Fruit fly (Drosophila melanogaster) whole organism, embryonic: ENCODE measurements around the gene BBIP1.

Experiments
- Antp ChIP-seq: fragments of 200-800 bp; sonication (Bioruptor generic); optimal IDR thresholded peaks from 3 replicates; lab custom pipeline; 2016; ENCODE audit warnings: missing biosample characterization, missing genetic modification characterization
- Asciz ChIP-seq: fragments of 200-800 bp; sonication (Bioruptor generic); optimal IDR thresholded peaks from 2 replicates; lab custom pipeline; 2017; ENCODE audit warnings: missing biosample characterization, mild to moderate bottlenecking, missing genetic modification characterization, missing genetic modification reagents
- Bteb2 ChIP-seq: fragments of 200-800 bp; sonication (Bioruptor generic); optimal IDR thresholded peaks from 2 replicates; lab custom pipeline; 2016; ENCODE audit warnings: missing biosample characterization, missing genetic modification characterization
- CG10959 ChIP-seq: fragments of 200-800 bp; sonication (Bioruptor generic); IDR thresholded peaks from 2 replicates; pipeline ENCODE4 v1.3.6; 2022; ENCODE audit warnings: missing biosample characterization, missing genetic modification characterization
- CG12071 ChIP-seq: fragments of 200-800 bp; sonication (Bioruptor generic); optimal IDR thresholded peaks from 3 replicates; lab custom pipeline; 2018; ENCODE audit warnings: missing biosample characterization, mild to moderate bottlenecking, missing genetic modification characterization
- CG12219 ChIP-seq: fragments of 200-800 bp; sonication (Bioruptor generic); optimal IDR thresholded peaks from 3 replicates; lab custom pipeline; 2018; ENCODE audit warnings: missing biosample characterization, mild to moderate bottlenecking, missing genetic modification characterization
- CG14710 ChIP-seq: fragments of 200-800 bp; sonication (Bioruptor generic); optimal IDR thresholded peaks from 3 replicates; lab custom pipeline; 2019; ENCODE audit warnings: missing biosample characterization, mild to moderate bottlenecking, missing genetic modification characterization, moderate library complexity
- CG1602 ChIP-seq: fragments of 200-800 bp; sonication (Bioruptor generic); optimal IDR thresholded peaks from 3 replicates; lab custom pipeline; 2016; ENCODE audit warnings: missing biosample characterization, missing genetic modification characterization
- CG17361 ChIP-seq: fragments of 200-800 bp; sonication (Bioruptor generic); IDR thresholded peaks from 3 replicates; pipeline ENCODE4 v1.3.6; 2022; ENCODE audit warnings: missing biosample characterization, missing genetic modification characterization
- CG17802 ChIP-seq: fragments of 200-800 bp; sonication (Bioruptor generic); optimal IDR thresholded peaks from 2 replicates; lab custom pipeline; 2018; ENCODE audit warnings: missing biosample characterization, mild to moderate bottlenecking, missing genetic modification characterization, moderate library complexity
- CG31388 ChIP-seq: fragments of 200-800 bp; sonication (Bioruptor generic); optimal IDR thresholded peaks from 2 replicates; lab custom pipeline; 2016; ENCODE audit warnings: missing biosample characterization, missing genetic modification characterization
- CG3726 ChIP-seq: fragments of 200-800 bp; sonication (Bioruptor generic); IDR thresholded peaks from 3 replicates; pipeline ENCODE4, ENCODE4 v1.3.6; 2022; ENCODE audit warnings: missing biosample characterization, missing genetic modification characterization
- CG3995 ChIP-seq: fragments of 200-800 bp; sonication (Bioruptor generic); optimal IDR thresholded peaks from 3 replicates; lab custom pipeline; 2016; ENCODE audit warnings: missing biosample characterization, missing genetic modification characterization
- CG6175 ChIP-seq: fragments of 200-800 bp; sonication (Bioruptor generic); IDR thresholded peaks from 3 replicates; pipeline ENCODE4 v1.3.6; 2022; ENCODE audit warnings: missing biosample characterization, missing genetic modification characterization
- CG6689 ChIP-seq: fragments of 200-800 bp; sonication (Bioruptor generic); IDR thresholded peaks from 2 replicates; pipeline ENCODE4 v1.3.6; 2022; ENCODE audit warnings: missing biosample characterization, missing genetic modification characterization
- CG9215 ChIP-seq: fragments of 200-800 bp; sonication (Bioruptor generic); IDR thresholded peaks from 2 replicates; pipeline ENCODE4 v1.3.6; 2022; ENCODE audit warnings: missing biosample characterization, missing genetic modification characterization
- CG9727 ChIP-seq: fragments of 200-800 bp; sonication (Bioruptor generic); optimal IDR thresholded peaks from 3 replicates; lab custom pipeline; 2017; ENCODE audit warnings: missing biosample characterization, mild to moderate bottlenecking, missing genetic modification characterization
- CG9797 ChIP-seq: fragments of 200-800 bp; sonication (Bioruptor generic); optimal IDR thresholded peaks from 3 replicates; lab custom pipeline; 2018; ENCODE audit warnings: missing biosample characterization, mild to moderate bottlenecking, missing genetic modification characterization
- CG9817 ChIP-seq: fragments of 200-800 bp; sonication (Bioruptor generic); optimal IDR thresholded peaks from 2 replicates; lab custom pipeline; 2018; ENCODE audit warnings: missing biosample characterization, mild to moderate bottlenecking, missing genetic modification characterization, moderate library complexity
- CkIIα-i1 ChIP-seq: fragments of 200-800 bp; sonication (Bioruptor generic); IDR thresholded peaks from 2 replicates; pipeline ENCODE4 v1.3.6; 2022; ENCODE audit warnings: missing biosample characterization, missing genetic modification characterization
- Doc3 ChIP-seq: fragments of 200-800 bp; sonication (Bioruptor generic); IDR thresholded peaks from 3 replicates; pipeline ENCODE4 v1.3.6; 2022; ENCODE audit warnings: missing biosample characterization, missing genetic modification characterization; ENCODE audit not compliant: partially characterized antibody
- ERR ChIP-seq: fragments of 200-800 bp; sonication (Bioruptor generic); optimal IDR thresholded peaks from 2 replicates; lab custom pipeline; 2016; ENCODE audit warnings: missing biosample characterization, missing genetic modification characterization
- HHEX ChIP-seq: fragments of 200-800 bp; sonication (Bioruptor generic); optimal IDR thresholded peaks from 3 replicates; lab custom pipeline; 2017; ENCODE audit warnings: missing biosample characterization, mild to moderate bottlenecking, missing genetic modification characterization, missing genetic modification reagents
- Lhr ChIP-seq: fragments of 200-800 bp; sonication (Bioruptor generic); optimal IDR thresholded peaks from 3 replicates; lab custom pipeline; 2017; ENCODE audit warnings: mild to moderate bottlenecking, missing biosample characterization, missing genetic modification reagents, missing genetic modification characterization
- MESR4 ChIP-seq: fragments of 200-800 bp; sonication (Bioruptor generic); optimal IDR thresholded peaks from 2 replicates; lab custom pipeline; 2018; ENCODE audit warnings: missing biosample characterization, mild to moderate bottlenecking, missing genetic modification characterization, moderate library complexity
- Max ChIP-seq: fragments of 200-800 bp; sonication (Bioruptor generic); optimal IDR thresholded peaks from 2 replicates; lab custom pipeline; 2016; ENCODE audit warnings: missing biosample characterization, mild to moderate bottlenecking, missing genetic modification characterization
- Mes4 ChIP-seq: fragments of 200-800 bp; sonication (Bioruptor generic); optimal IDR thresholded peaks from 2 replicates; lab custom pipeline; 2016; ENCODE audit warnings: missing biosample characterization, missing genetic modification characterization
- NC2β ChIP-seq: fragments of 200-800 bp; sonication (Bioruptor generic); optimal IDR thresholded peaks from 2 replicates; lab custom pipeline; 2016; ENCODE audit warnings: missing biosample characterization, missing genetic modification characterization
- Nf-YA ChIP-seq: fragments of 200-800 bp; sonication (Bioruptor generic); IDR thresholded peaks from 2 replicates; pipeline ENCODE4 v1.3.6; 2022; ENCODE audit warnings: missing biosample characterization, missing genetic modification characterization
- Rfx ChIP-seq: fragments of 200-800 bp; sonication (Bioruptor generic); IDR thresholded peaks from 2 replicates; pipeline ENCODE4 v1.3.6; 2022; ENCODE audit warnings: missing biosample characterization, missing genetic modification characterization
- Trl ChIP-seq, 3 experiments: fragments of >200 bp in 2 of 3; fragments of 200-800 bp in 1 of 3; sonication (Bioruptor generic) in 1 of 3; optimal IDR thresholded peaks; 2 replicates in 1 of 3; 3 replicates in 2 of 3; lab custom pipeline; 2016 to 2017; ENCODE audit warnings: missing biosample characterization in 1 of 3, missing genetic modification characterization in 1 of 3
- al ChIP-seq: fragments of 200-800 bp; sonication (Bioruptor generic); IDR thresholded peaks from 2 replicates; pipeline ENCODE4 v1.3.6; 2022; ENCODE audit warnings: missing biosample characterization, missing genetic modification characterization
- bowl ChIP-seq: fragments of 200-800 bp; sonication (Bioruptor generic); IDR thresholded peaks from 2 replicates; pipeline ENCODE4 v1.3.6; 2022; ENCODE audit warnings: missing biosample characterization, missing genetic modification characterization
- bsh ChIP-seq, 2 experiments: fragments of 200-800 bp; sonication (Bioruptor generic); optimal IDR thresholded peaks; 2 replicates each; lab custom pipeline; 2017 to 2018; ENCODE audit warnings: mild to moderate bottlenecking in 2 of 2, missing biosample characterization in 2 of 2, missing genetic modification characterization in 2 of 2, moderate library complexity in 1 of 2
- crc ChIP-seq: fragments of 200-800 bp; sonication (Bioruptor generic); optimal IDR thresholded peaks from 2 replicates; lab custom pipeline; 2016; ENCODE audit warnings: missing biosample characterization, missing genetic modification characterization
- crp ChIP-seq, 2 experiments: fragments of 200-800 bp; sonication (Bioruptor generic); optimal IDR thresholded peaks; 2 replicates in 1 of 2; 3 replicates in 1 of 2; lab custom pipeline; 2017; ENCODE audit warnings: missing biosample characterization in 2 of 2, missing genetic modification characterization in 2 of 2, mild to moderate bottlenecking in 1 of 2, moderate library complexity in 1 of 2
- dati ChIP-seq: fragments of 200-800 bp; sonication (Bioruptor generic); IDR thresholded peaks from 2 replicates; pipeline ENCODE4 v1.3.6; 2022; ENCODE audit warnings: missing biosample characterization, missing genetic modification characterization
- dmrt11E ChIP-seq: fragments of 200-800 bp; sonication (Bioruptor generic); optimal IDR thresholded peaks from 3 replicates; lab custom pipeline; 2018; ENCODE audit warnings: missing biosample characterization, mild to moderate bottlenecking, missing genetic modification characterization, moderate library complexity
- gfzf ChIP-seq: fragments of 200-800 bp; sonication (Bioruptor generic); optimal IDR thresholded peaks from 2 replicates; lab custom pipeline; 2016; ENCODE audit warnings: missing biosample characterization, mild to moderate bottlenecking, missing genetic modification characterization, moderate library complexity
- her ChIP-seq: fragments of 200-800 bp; sonication (Bioruptor generic); optimal IDR thresholded peaks from 2 replicates; lab custom pipeline; 2016; ENCODE audit warnings: missing biosample characterization, missing genetic modification characterization
- inv ChIP-seq: fragments of 200-800 bp; sonication (Bioruptor generic); IDR thresholded peaks from 2 replicates; pipeline ENCODE4 v1.3.6; 2022; ENCODE audit warnings: missing biosample characterization, missing genetic modification characterization; ENCODE audit not compliant: partially characterized antibody
- lbe ChIP-seq: fragments of 200-800 bp; sonication (Bioruptor generic); optimal IDR thresholded peaks from 2 replicates; lab custom pipeline; 2016; ENCODE audit warnings: missing biosample characterization, mild to moderate bottlenecking, missing genetic modification characterization
- luna ChIP-seq: fragments of 200-800 bp; sonication (Bioruptor generic); optimal IDR thresholded peaks from 2 replicates; lab custom pipeline; 2016; ENCODE audit warnings: missing biosample characterization, missing genetic modification characterization
- nerfin-1 ChIP-seq: fragments of 200-800 bp; sonication (Bioruptor generic); optimal IDR thresholded peaks from 3 replicates; lab custom pipeline; 2019; ENCODE audit warnings: missing biosample characterization, mild to moderate bottlenecking, missing genetic modification characterization, moderate library complexity
- ro ChIP-seq: fragments of 200-800 bp; sonication (Bioruptor generic); IDR thresholded peaks from 2 replicates; pipeline ENCODE4 v1.3.6; 2022; ENCODE audit warnings: missing biosample characterization, missing genetic modification characterization
- row ChIP-seq: fragments of 200-800 bp; sonication (Bioruptor generic); IDR thresholded peaks from 3 replicates; pipeline ENCODE4 v1.3.6; 2022; ENCODE audit warnings: missing biosample characterization, missing genetic modification characterization
- tap ChIP-seq: fragments of 200-800 bp; optimal IDR thresholded peaks from 3 replicates; lab custom pipeline; 2019; ENCODE audit warnings: missing biosample characterization, mild to moderate bottlenecking, missing genetic modification characterization, moderate library complexity
- trem ChIP-seq: fragments of 200-800 bp; optimal IDR thresholded peaks from 3 replicates; lab custom pipeline; 2019; ENCODE audit warnings: missing biosample characterization, mild to moderate bottlenecking, missing genetic modification characterization, moderate library complexity
- unc-4 ChIP-seq: fragments of 200-800 bp; sonication (Bioruptor generic); IDR thresholded peaks from 2 replicates; pipeline ENCODE4 v1.3.6; 2022; ENCODE audit warnings: missing biosample characterization, missing genetic modification characterization; ENCODE audit not compliant: partially characterized antibody
- vfl ChIP-seq: fragments of 200-800 bp; sonication (Bioruptor generic); optimal IDR thresholded peaks from 2 replicates; lab custom pipeline; 2016; ENCODE audit warnings: missing biosample characterization, missing genetic modification characterization
- zfh2 ChIP-seq: fragments of 200-800 bp; sonication (Bioruptor generic); optimal IDR thresholded peaks from 2 replicates; lab custom pipeline; 2016; ENCODE audit warnings: missing biosample characterization, missing genetic modification characterization

BBIP1 gene

dm6 chr3R:9370413-9370812 lies 33.8 kb upstream of the BBIP1 start (continued):
- TF ChIP-seq Doc3 (GFP tag; lab: Robert Waterston, UW): no peak
- peak; percentile 54 for TF ChIP-seq tap
- TF ChIP-seq gfzf: no peak
- TF ChIP-seq Nf-YA: no peak
- TF ChIP-seq CkIIα-i1 (GFP tag; lab: Robert Waterston, UW): no peak
- TF ChIP-seq vfl: no peak
- TF ChIP-seq ro: no peak
- TF ChIP-seq MESR4 (GFP tag; lab: Kevin White, UChicago): no peak
- TF ChIP-seq Trl (optimal IDR thresholded peaks at IDR 0.05; lab: Kevin White, UChicago): peak in 1 of 2 experiments; percentile 14
- TF ChIP-seq Trl (GFP tag; optimal IDR thresholded peaks at IDR 0.05; lab: Kevin White, UChicago): no peak
- no peak for TF ChIP-seq CG10959 (GFP tag; lab: Robert Waterston, UW)
- peak; percentile 85 for TF ChIP-seq row (GFP tag; lab: Robert Waterston, UW)
- TF ChIP-seq bsh (GFP tag; optimal IDR thresholded peaks at IDR 0.05; lab: Kevin White, UChicago): no peak
- TF ChIP-seq lbe (GFP tag; lab: Kevin White, UChicago): no peak
- TF ChIP-seq nerfin-1 (tag; lab: Kevin White, UChicago): no peak
- TF ChIP-seq CG9817 (tag; lab: Kevin White, UChicago): peak; percentile 59
- TF ChIP-seq CG9797: no peak
- TF ChIP-seq bowl (GFP tag; lab: Robert Waterston, UW): no peak
- no peak for TF ChIP-seq dati (GFP tag; lab: Robert Waterston, UW)
- TF ChIP-seq Antp (GFP tag; lab: Kevin White, UChicago): peak; percentile 23
- TF ChIP-seq inv (GFP tag; lab: Robert Waterston, UW): no peak
- no peak for TF ChIP-seq crp (GFP tag; optimal IDR thresholded peaks at IDR 0.05; lab: Kevin White, UChicago)
- peak; percentile 19 for TF ChIP-seq CG12071
- TF ChIP-seq Bteb2 (GFP tag; lab: Kevin White, UChicago): peak; percentile 61
- TF ChIP-seq ERR (GFP tag; lab: Kevin White, UChicago): peak; percentile 48
- TF ChIP-seq CG9727 (GFP tag; lab: Kevin White, UChicago): peak; percentile 15
- no peak for TF ChIP-seq Mes4 (GFP tag; lab: Kevin White, UChicago)
- TF ChIP-seq zfh2 (GFP tag; lab: Kevin White, UChicago): peak; percentile 44
- TF ChIP-seq CG3995 (GFP tag; lab: Kevin White, UChicago): peak; percentile 4
- no peak for TF ChIP-seq CG31388 (GFP tag; lab: Kevin White, UChicago)
- TF ChIP-seq crc (GFP tag; lab: Kevin White, UChicago): peak; percentile 17
- TF ChIP-seq CG6689: peak; percentile 54; the same call in 1 of the 2 replicates
- TF ChIP-seq CG9215: peak; percentile 36; the same call in 1 of the 2 replicates
- TF ChIP-seq CG14710 (tag; lab: Kevin White, UChicago): no peak
- peak; percentile 42; the same call in 1 of the 3 replicates for TF ChIP-seq CG17361
- no peak for TF ChIP-seq NC2β (GFP tag; lab: Kevin White, UChicago)
- no peak for TF ChIP-seq unc-4 (GFP tag; lab: Robert Waterston, UW)
- no peak for TF ChIP-seq dmrt11E (tag; lab: Kevin White, UChicago)
- TF ChIP-seq al (GFP tag; lab: Robert Waterston, UW): peak; percentile 52; the same call in 1 of the 2 replicates
- TF ChIP-seq Lhr (GFP tag; lab: Kevin White, UChicago): no peak
- TF ChIP-seq Max (GFP tag; lab: Kevin White, UChicago): peak; percentile 11
- TF ChIP-seq Rfx (GFP tag; lab: Robert Waterston, UW): peak; percentile 81; the same call in 1 of the 2 replicates
- no peak for TF ChIP-seq CG6175 (GFP tag; lab: Robert Waterston, UW)
- TF ChIP-seq luna: no peak
- no peak for TF ChIP-seq CG17802 (tag; lab: Kevin White, UChicago)
- TF ChIP-seq HHEX (GFP tag; lab: Kevin White, UChicago): peak; percentile 57
- no peak for TF ChIP-seq CG1602 (GFP tag; lab: Kevin White, UChicago)
- no peak for TF ChIP-seq trem (tag; lab: Kevin White, UChicago)
- peak; percentile 50 for TF ChIP-seq CG12219 (GFP tag; lab: Kevin White, UChicago)
- no peak for TF ChIP-seq her (GFP tag; lab: Kevin White, UChicago)
- no peak for TF ChIP-seq CG3726
- peak; percentile 30 for TF ChIP-seq Asciz (GFP tag; lab: Kevin White, UChicago)
